Worm (Caenorhabditis elegans): ENCODE results near the gene str-108.

Gene str-108

ce11 chrV:16155111-16155510 is 10.9 kb upstream of the str-108 start, which contains the start of gene str-97:
str-97 (minus strand) TSS chrV:16155211.
- TF ChIP-seq let-526 (GFP tag; IDR thresholded peaks at IDR 0.05) (no peak), ceh-100 (GFP tag; IDR thresholded peaks at IDR 0.05) (no peak), F22D6.2 (tag; optimal IDR thresholded peaks at IDR 0.05) (no peak), lag-1 (GFP tag; IDR thresholded peaks at IDR 0.05) (no peak), ztf-26 (tag; optimal IDR thresholded peaks at IDR 0.05) (no peak), lin-40 (tag; optimal IDR thresholded peaks at IDR 0.05) (no peak), lin-54 (GFP tag; optimal IDR thresholded peaks at IDR 0.05) (no peak), F10E7.11 (tag; optimal IDR thresholded peaks at IDR 0.05) (no peak), madf-8 (GFP tag; conservative IDR thresholded peaks at IDR 0.05) (no peak), nhr-120 (GFP tag; IDR thresholded peaks at IDR 0.05) (no peak), lsl-1 (GFP tag; optimal IDR thresholded peaks at IDR 0.05) (no peak), die-1 (tag; optimal IDR thresholded peaks at IDR 0.05) (no peak), mes-4 (tag; optimal IDR thresholded peaks at IDR 0.05) (no peak), ztf-18 (tag; optimal IDR thresholded peaks at IDR 0.05) (no peak), K12H6.12 (tag; optimal IDR thresholded peaks at IDR 0.05) (no peak), bed-1 (GFP tag; IDR thresholded peaks at IDR 0.05) (no peak), F57C9.4 (tag; optimal IDR thresholded peaks at IDR 0.05) (no peak), lin-35 (GFP tag; optimal IDR thresholded peaks at IDR 0.05) (no peak)

- no peak for TF ChIP-seq F23B12.7 (tag; optimal IDR thresholded peaks at IDR 0.05; ENCODE audit: insufficient read depth)
- TF ChIP-seq rec-8 (tag; optimal IDR thresholded peaks at IDR 0.05) = no peak
- no peak for TF ChIP-seq xnd-1 (tag; optimal IDR thresholded peaks at IDR 0.05)
- TF ChIP-seq hmg-1.2 (GFP tag; IDR thresholded peaks at IDR 0.05) = no peak
- TF ChIP-seq F57C9.4 (tag; optimal IDR thresholded peaks at IDR 0.05) = no peak
- no peak for TF ChIP-seq unc-62 (GFP tag; optimal IDR thresholded peaks at IDR 0.05)
- TF ChIP-seq Y56A3A.18 (GFP tag; IDR thresholded peaks at IDR 0.05) = no peak
- no peak for TF ChIP-seq mes-4 (tag; optimal IDR thresholded peaks at IDR 0.05)
- no peak for TF ChIP-seq akir-1 (GFP tag; optimal IDR thresholded peaks at IDR 0.05)
- no peak for TF ChIP-seq Y95B8A.8 (GFP tag; IDR thresholded peaks at IDR 0.05)
- no peak for TF ChIP-seq nfyb-1 (GFP tag; IDR thresholded peaks at IDR 0.05)
Observed at ce11 chrV:16158391-16158790, 7.6 kb upstream of the str-108 start, which contains the start of gene str-99. str-99 (minus strand) TSS chrV:16158491.

- TF ChIP-seq ZK185.1 (tag; optimal IDR thresholded peaks at IDR 0.05; ENCODE audit: poor library complexity, severe bottlenecking) = no peak
- TF ChIP-seq tlf-1 (GFP tag; optimal IDR thresholded peaks at IDR 0.05) = no peak
- TF ChIP-seq aptf-2 (GFP tag; conservative IDR thresholded peaks at IDR 0.05) = no peak
- no peak for TF ChIP-seq Y56A3A.18 (GFP tag; IDR thresholded peaks at IDR 0.05)
- no peak for TF ChIP-seq pbrm-1 (GFP tag; IDR thresholded peaks at IDR 0.05)
- no peak for TF ChIP-seq unc-130 (GFP tag; optimal IDR thresholded peaks at IDR 0.05)
- TF ChIP-seq zfh-2 (GFP tag; conservative IDR thresholded peaks at IDR 0.05) = no peak
- TF ChIP-seq Y53F4B.3 (GFP tag; IDR thresholded peaks at IDR 0.05) = no peak
- TF ChIP-seq F49E8.2 (tag; optimal IDR thresholded peaks at IDR 0.05; ENCODE audit: insufficient read depth) = no peak
- no peak for TF ChIP-seq ccch-3 (GFP tag; optimal IDR thresholded peaks at IDR 0.05)
- no peak for TF ChIP-seq gei-17 (GFP tag; optimal IDR thresholded peaks at IDR 0.05)
- TF ChIP-seq Y95B8A.8 (GFP tag; IDR thresholded peaks at IDR 0.05) = no peak
- no peak for TF ChIP-seq F52B5.7 (tag; optimal IDR thresholded peaks at IDR 0.05)
- no peak for TF ChIP-seq hmg-1.2 (GFP tag; IDR thresholded peaks at IDR 0.05)
- TF ChIP-seq ceh-79 (tag; optimal IDR thresholded peaks at IDR 0.05) = no peak
Observed at ce11 chrV:16159594-16159993, 6.4 kb upstream of the str-108 start, which contains the start of gene F10A3.17. F10A3.17 (minus strand) TSS chrV:16159694.
